Worm (Caenorhabditis elegans): ENCODE results near the gene srw-59.

Gene srw-59

ce11 chrV:15978232-15978764, 27.5 kb upstream of the srw-59 start, which contains the start of gene oac-20:
oac-20 (plus strand) TSS chrV:15978714.
- TF ChIP-seq ceh-45 (GFP tag; IDR thresholded peaks at IDR 0.05) (no peak), ceh-6 (GFP tag; optimal IDR thresholded peaks at IDR 0.05) (no peak), odd-2 (tag; optimal IDR thresholded peaks at IDR 0.05) (no peak), ceh-24 (tag; optimal IDR thresholded peaks at IDR 0.05) (no peak), ama-1 (optimal IDR thresholded peaks at IDR 0.05) (no peak), pax-1 (tag; optimal IDR thresholded peaks at IDR 0.05) (no peak), unc-86 (tag; optimal IDR thresholded peaks at IDR 0.05) (no peak), sox-2 (GFP tag; IDR thresholded peaks at IDR 0.05) (no peak), ceh-2 (tag; optimal IDR thresholded peaks at IDR 0.05) (no peak), sdc-2 (tag; optimal IDR thresholded peaks at IDR 0.05) (no peak), Y22D7AL.16 (tag; optimal IDR thresholded peaks at IDR 0.05) (no peak), hlh-30 (tag; optimal IDR thresholded peaks at IDR 0.05; ENCODE audit: insufficient read depth) (no peak), sox-4 (tag; optimal IDR thresholded peaks at IDR 0.05) (no peak)

ce11 chrV:15975845-15976244, 25.0 kb upstream of the srw-59 start, which contains the start of gene clec-232:
clec-232 (plus strand) TSS chrV:15976145.
- TF ChIP-seq ama-1 (optimal IDR thresholded peaks at IDR 0.05) = no peak

ce11 chrV:15974836-15975235, 24.0 kb upstream of the srw-59 start, which contains the start of gene sru-22:
sru-22 (minus strand) TSS chrV:15974936.
- TF ChIP-seq mec-3 (tag; optimal IDR thresholded peaks at IDR 0.05; ENCODE audit: borderline replicate concordance) (no peak), ceh-18 (tag; optimal IDR thresholded peaks at IDR 0.05) (no peak), unc-86 (tag; optimal IDR thresholded peaks at IDR 0.05) (no peak), unc-55 (GFP tag; optimal IDR thresholded peaks at IDR 0.05) (no peak), syd-9 (tag; optimal IDR thresholded peaks at IDR 0.05) (no peak), che-1 (tag; optimal IDR thresholded peaks at IDR 0.05) (no peak), unc-42 (tag; optimal IDR thresholded peaks at IDR 0.05) (no peak), hlh-6 (tag; optimal IDR thresholded peaks at IDR 0.05) (no peak)

ce11 chrV:15972484-15972883, 21.7 kb upstream of the srw-59 start, which contains the start of gene sru-23:
sru-23 (minus strand) TSS chrV:15972584.
- TF ChIP-seq ceh-2 (tag; optimal IDR thresholded peaks at IDR 0.05) = no peak
- TF ChIP-seq pat-9 (tag; optimal IDR thresholded peaks at IDR 0.05) = no peak
- no peak for TF ChIP-seq unc-3 (GFP tag; conservative IDR thresholded peaks at IDR 0.05)
- no peak for TF ChIP-seq unc-3 (tag; optimal IDR thresholded peaks at IDR 0.05)
- TF ChIP-seq C08G9.2 (tag; optimal IDR thresholded peaks at IDR 0.05) = no peak
- TF ChIP-seq gmeb-2 (tag; optimal IDR thresholded peaks at IDR 0.05) = no peak
- TF ChIP-seq ahr-1 (tag; optimal IDR thresholded peaks at IDR 0.05) = no peak
- no peak for TF ChIP-seq ceh-30 (tag; optimal IDR thresholded peaks at IDR 0.05)
- TF ChIP-seq ceh-48 (tag; optimal IDR thresholded peaks at IDR 0.05) = no peak
- TF ChIP-seq pag-3 (tag; optimal IDR thresholded peaks at IDR 0.05; ENCODE audit: borderline replicate concordance) = no peak
- no peak for TF ChIP-seq pax-1 (tag; optimal IDR thresholded peaks at IDR 0.05)
- no peak for TF ChIP-seq hlh-13 (GFP tag; optimal IDR thresholded peaks at IDR 0.05)
- TF ChIP-seq dmd-4 (tag; optimal IDR thresholded peaks at IDR 0.05; ENCODE audit: borderline replicate concordance) = no peak
- TF ChIP-seq mec-3 (tag; optimal IDR thresholded peaks at IDR 0.05; ENCODE audit: borderline replicate concordance) = no peak

ce11 chrV:15970820-15971219, 20.0 kb upstream of the srw-59 start:
- TF ChIP-seq F13H6.1 (tag; optimal IDR thresholded peaks at IDR 0.05) (no peak), elt-2 (tag; optimal IDR thresholded peaks at IDR 0.05) (no peak), pha-4 (tag; optimal IDR thresholded peaks at IDR 0.05) (no peak), che-1 (tag; optimal IDR thresholded peaks at IDR 0.05) (no peak), K02D7.2 (tag; optimal IDR thresholded peaks at IDR 0.05) (no peak), ceh-22 (tag; optimal IDR thresholded peaks at IDR 0.05) (no peak), unc-42 (tag; optimal IDR thresholded peaks at IDR 0.05) (no peak)

Data from whole organism, late embryonic.